Worm (Caenorhabditis elegans) whole organism, L3 larva: ENCODE data around the gene C13B9.2.

Experiments
- R02D3.7 ChIP-seq: fragments of 150-350 bp; optimal IDR thresholded peaks from 2 replicates; lab custom pipeline; 2014; ENCODE audit warnings: missing biosample characterization, missing genetic modification characterization
- ZK546.5 ChIP-seq: sonication (generic microtip); optimal IDR thresholded peaks from 2 replicates; lab custom pipeline; 2017; ENCODE audit warnings: missing biosample characterization, missing genetic modification characterization
- aly-2 ChIP-seq: fragments of 150-350 bp; optimal IDR thresholded peaks from 2 replicates; lab custom pipeline; 2014; ENCODE audit warnings: missing biosample characterization, missing genetic modification characterization
- ama-1 ChIP-seq: fragments of 150-350 bp; optimal IDR thresholded peaks from 2 replicates; lab custom pipeline; 2018
- ceh-16 ChIP-seq: sonication (generic microtip); optimal IDR thresholded peaks from 2 replicates; lab custom pipeline; 2017; ENCODE audit warnings: missing biosample characterization, missing genetic modification characterization
- ceh-82 ChIP-seq: fragments of 150-350 bp; optimal IDR thresholded peaks from 2 replicates; lab custom pipeline; 2014; ENCODE audit warnings: missing biosample characterization, missing genetic modification characterization
- ceh-9 ChIP-seq: sonication (generic microtip); optimal IDR thresholded peaks from 2 replicates; lab custom pipeline; 2018; ENCODE audit warnings: missing biosample characterization, missing genetic modification characterization
- egl-27 ChIP-seq: sonication (generic microtip); optimal IDR thresholded peaks from 4 replicates; lab custom pipeline; 2017; ENCODE audit warnings: missing biosample characterization, missing genetic modification reagents, missing genetic modification characterization
- egl-5 ChIP-seq: fragments of 150-350 bp; optimal IDR thresholded peaks from 2 replicates; lab custom pipeline; 2017; ENCODE audit warnings: missing biosample characterization, missing genetic modification reagents, missing genetic modification characterization, inconsistent platforms
- elt-2 ChIP-seq: sonication (generic microtip); optimal IDR thresholded peaks from 2 replicates; lab custom pipeline; 2016; ENCODE audit warnings: missing genetic modification reagents, mild to moderate bottlenecking, missing genetic modification characterization, missing compliant biosample characterization
- fkh-10 ChIP-seq: sonication (generic microtip); optimal IDR thresholded peaks from 2 replicates; lab custom pipeline; 2017; ENCODE audit warnings: missing biosample characterization, missing genetic modification reagents, missing genetic modification characterization
- fkh-2 ChIP-seq: fragments of 150-350 bp; optimal IDR thresholded peaks from 2 replicates; lab custom pipeline; 2014; ENCODE audit warnings: missing biosample characterization, missing genetic modification reagents, missing genetic modification characterization
- hmg-11 ChIP-seq: sonication (generic microtip); optimal IDR thresholded peaks from 2 replicates; lab custom pipeline; 2016; ENCODE audit warnings: missing genetic modification characterization, missing compliant biosample characterization
- jun-1 ChIP-seq: fragments of 150-350 bp; optimal IDR thresholded peaks from 2 replicates; lab custom pipeline; 2014; ENCODE audit warnings: missing biosample characterization, missing genetic modification reagents, missing genetic modification characterization
- lin-15B ChIP-seq: fragments of 150-350 bp; optimal IDR thresholded peaks from 2 replicates; lab custom pipeline; 2014; ENCODE audit warnings: missing biosample characterization, missing genetic modification characterization
- lin-39 ChIP-seq: fragments of 150-350 bp; optimal IDR thresholded peaks from 2 replicates; lab custom pipeline; 2018; ENCODE audit warnings: missing biosample characterization, missing genetic modification reagents, missing genetic modification characterization
- mdl-1 ChIP-seq: fragments of 150-350 bp; optimal IDR thresholded peaks from 2 replicates; lab custom pipeline; 2014; ENCODE audit warnings: missing biosample characterization, missing genetic modification characterization
- mml-1 ChIP-seq: fragments of 150-350 bp; sonication (generic microtip); optimal IDR thresholded peaks from 3 replicates; lab custom pipeline; 2014; ENCODE audit warnings: missing biosample characterization, missing genetic modification characterization
- nfya-1 ChIP-seq: sonication (generic microtip); optimal IDR thresholded peaks from 2 replicates; lab custom pipeline; 2017; ENCODE audit warnings: missing genetic modification characterization, mild to moderate bottlenecking, missing compliant biosample characterization, antibody characterized with exemption, moderate library complexity; ENCODE audit not compliant: insufficient read depth
- nhr-11 ChIP-seq: fragments of 150-350 bp; optimal IDR thresholded peaks from 2 replicates; lab custom pipeline; 2014; ENCODE audit warnings: missing biosample characterization, missing genetic modification characterization
- nhr-12 ChIP-seq: fragments of 150-350 bp; optimal IDR thresholded peaks from 2 replicates; lab custom pipeline; 2014; ENCODE audit warnings: missing biosample characterization, missing genetic modification characterization
- nhr-23 ChIP-seq: fragments of 150-350 bp; optimal IDR thresholded peaks from 2 replicates; lab custom pipeline; 2014; ENCODE audit warnings: missing biosample characterization, missing genetic modification reagents, missing genetic modification characterization
- nhr-25 ChIP-seq: sonication (generic microtip); optimal IDR thresholded peaks from 2 replicates; lab custom pipeline; 2017; ENCODE audit warnings: missing biosample characterization, missing genetic modification characterization
- nhr-28 ChIP-seq: fragments of 150-350 bp; optimal IDR thresholded peaks from 2 replicates; lab custom pipeline; 2014; ENCODE audit warnings: missing biosample characterization, missing genetic modification characterization
- nhr-43 ChIP-seq: sonication (generic microtip); optimal IDR thresholded peaks from 2 replicates; lab custom pipeline; 2016; ENCODE audit warnings: mild to moderate bottlenecking, missing genetic modification characterization, missing compliant biosample characterization; ENCODE audit not compliant: poor library complexity, severe bottlenecking
- nhr-67 ChIP-seq: fragments of 150-350 bp; optimal IDR thresholded peaks from 2 replicates; lab custom pipeline; 2014; ENCODE audit warnings: missing biosample characterization, missing genetic modification characterization
- nhr-76 ChIP-seq: fragments of 150-350 bp; sonication (generic microtip); optimal IDR thresholded peaks from 5 replicates; lab custom pipeline; 2014; ENCODE audit warnings: missing biosample characterization, missing genetic modification characterization
- nhr-77 ChIP-seq: fragments of 150-350 bp; optimal IDR thresholded peaks from 2 replicates; lab custom pipeline; 2014; ENCODE audit warnings: missing biosample characterization, missing genetic modification characterization
- pha-4 ChIP-seq: fragments of 150-350 bp; optimal IDR thresholded peaks from 2 replicates; lab custom pipeline; 2014; ENCODE audit warnings: missing biosample characterization, missing genetic modification reagents, missing genetic modification characterization
- pqm-1 ChIP-seq: fragments of 150-350 bp; optimal IDR thresholded peaks from 2 replicates; lab custom pipeline; 2017; ENCODE audit warnings: missing biosample characterization, missing genetic modification characterization, inconsistent platforms
- sea-2 ChIP-seq: fragments of 150-350 bp; sonication (generic microtip); optimal IDR thresholded peaks from 4 replicates; lab custom pipeline; 2014; ENCODE audit warnings: missing biosample characterization, missing genetic modification reagents, missing genetic modification characterization
- skn-1 ChIP-seq: fragments of 150-350 bp; optimal IDR thresholded peaks from 2 replicates; lab custom pipeline; 2014; ENCODE audit warnings: missing biosample characterization, missing genetic modification characterization
- snpc-4 ChIP-seq: fragments of 150-350 bp; optimal IDR thresholded peaks from 2 replicates; lab custom pipeline; 2014; ENCODE audit warnings: missing biosample characterization, missing genetic modification characterization
- tbx-2 ChIP-seq: sonication (generic microtip); optimal IDR thresholded peaks from 2 replicates; lab custom pipeline; 2016; ENCODE audit warnings: mild to moderate bottlenecking, missing genetic modification characterization, missing compliant biosample characterization
- unc-39 ChIP-seq: sonication (generic microtip); optimal IDR thresholded peaks from 4 replicates; lab custom pipeline; 2017; ENCODE audit warnings: missing biosample characterization, missing genetic modification characterization
- unc-62 ChIP-seq: fragments of 150-350 bp; sonication (generic microtip); optimal IDR thresholded peaks from 4 replicates; lab custom pipeline; 2014; ENCODE audit warnings: missing biosample characterization, missing genetic modification reagents, missing genetic modification characterization
- zag-1 ChIP-seq: fragments of 150-350 bp; optimal IDR thresholded peaks from 2 replicates; lab custom pipeline; 2014; ENCODE audit warnings: missing biosample characterization, missing genetic modification characterization
- ztf-4 ChIP-seq: fragments of 150-350 bp; optimal IDR thresholded peaks from 2 replicates; lab custom pipeline; 2014; ENCODE audit warnings: missing biosample characterization, missing genetic modification characterization

C13B9.2 gene

DNA sequence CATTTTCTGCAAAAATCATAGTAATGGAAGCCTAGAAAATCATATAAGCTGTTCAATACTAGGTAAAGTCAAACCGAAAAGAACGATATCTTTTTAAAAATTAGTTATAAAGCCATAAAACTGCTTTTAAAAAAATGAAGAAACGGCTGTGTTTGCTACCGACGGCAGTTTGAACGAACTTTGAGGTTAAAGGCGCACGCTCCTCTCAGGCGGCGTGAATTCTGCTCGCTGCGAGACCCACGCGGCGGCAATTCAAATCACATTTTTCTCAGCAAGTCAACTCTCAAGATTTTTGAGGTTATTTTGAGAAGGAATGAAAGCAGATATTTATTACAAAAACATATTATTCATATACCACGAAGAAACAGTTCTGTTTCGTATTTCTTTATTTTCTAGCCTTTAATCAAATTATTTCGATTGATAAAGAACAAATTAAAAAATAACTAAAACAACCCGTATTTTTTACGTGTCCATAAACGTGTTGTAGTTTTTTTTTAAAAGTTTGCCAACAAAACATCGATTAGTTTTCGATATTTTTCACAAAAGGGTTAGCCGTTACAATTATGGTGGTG, 11.9 kb upstream of the C13B9.2 start, which contains the start of the genes mdh-2 and F20H11.4 (continued):
- no peak for TF ChIP-seq nhr-76
- TF ChIP-seq mdl-1 (tag; lab: Kevin White, UChicago): no peak
- peak; percentile 66 for TF ChIP-seq skn-1 (tag; lab: Kevin White, UChicago)
- no peak for TF ChIP-seq ztf-4

DNA sequence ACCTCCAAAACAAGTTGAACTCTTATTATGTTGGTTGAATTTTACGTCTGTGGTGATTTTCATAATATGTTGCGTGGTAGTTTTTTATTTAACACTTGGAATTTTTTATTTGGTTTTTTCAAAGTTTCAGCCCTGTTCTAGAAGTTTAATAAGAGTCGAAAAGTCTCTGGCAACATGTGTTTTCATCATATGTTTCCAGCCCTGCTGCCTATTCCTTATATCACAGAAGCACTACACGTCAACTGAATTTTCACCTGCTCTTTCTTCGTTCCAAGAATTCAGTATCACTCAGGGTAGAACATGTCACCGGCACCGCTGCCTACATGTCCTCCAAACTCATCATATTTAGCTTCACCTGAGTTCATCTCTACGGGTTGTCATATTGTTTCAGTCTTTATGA, 9.5 kb upstream of the C13B9.2 start, which contains the start of gene srh-40:
Gene srh-40, plus strand, starts transcription at position 301 of the 400 bp plus-strand sequence.
- TF ChIP-seq ceh-82 (tag; lab: Kevin White, UChicago) (no peak), ceh-16 (tag; lab: Kevin White, UChicago) (no peak), zag-1 (tag; lab: Kevin White, UChicago) (no peak), nhr-77 (no peak), hmg-11 (tag; lab: Kevin White, UChicago) (no peak)
- TF ChIP-seq, all 47 proteins: peak for 0

DNA sequence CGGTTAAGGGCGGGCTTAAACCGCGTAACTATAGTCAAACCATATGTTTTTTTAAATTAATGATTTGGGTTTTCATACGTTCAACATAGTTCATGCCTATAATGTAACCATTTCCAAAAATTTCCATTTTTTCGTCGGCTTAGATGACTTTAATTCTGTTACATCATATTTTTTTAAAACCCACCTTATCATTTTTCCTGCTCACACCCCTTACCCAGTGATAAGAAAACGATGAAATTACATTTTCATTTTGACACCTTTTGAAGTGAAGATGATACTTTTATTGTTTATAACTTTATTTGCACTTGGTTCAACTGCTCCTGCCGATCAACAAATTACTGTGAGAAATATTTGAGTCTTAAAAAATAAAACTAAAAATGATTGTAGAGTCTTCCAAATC, 7.8 kb upstream of the C13B9.2 start, which contains the start of gene ctsa-4.2:
Gene ctsa-4.2, plus strand, starts transcription at position 247 of the 400 bp plus-strand sequence.
- TF ChIP-seq elt-2 (tag; lab: Kevin White, UChicago): peak; percentile 83
- peak; percentile 58 for TF ChIP-seq skn-1 (tag; lab: Kevin White, UChicago)
- TF ChIP-seq nhr-67 (tag; lab: Kevin White, UChicago): no peak
- TF ChIP-seq ZK546.5: no peak

DNA sequence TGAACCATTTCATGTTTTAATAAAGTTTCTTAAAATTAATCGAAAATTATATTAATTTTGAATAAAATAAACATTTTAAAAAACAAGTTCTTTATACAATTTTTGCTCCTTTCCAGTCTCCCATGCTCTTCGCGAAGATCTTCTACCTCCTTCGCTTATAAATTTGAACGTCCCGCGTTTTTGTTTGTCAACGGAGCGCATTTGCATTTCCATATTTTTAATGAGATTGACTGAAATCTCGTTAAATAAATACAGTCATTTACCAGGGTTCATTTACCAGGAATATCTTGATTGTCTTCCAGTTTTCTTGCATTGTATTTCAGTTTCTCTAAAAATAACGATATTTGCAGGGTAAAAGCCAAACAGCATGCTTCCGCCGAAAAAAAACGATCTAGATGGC, 5.0 kb upstream of the C13B9.2 start, which contains the start of gene cmtr-2:
Gene cmtr-2, plus strand, starts transcription at position 351 of the 400 bp plus-strand sequence.
- TF ChIP-seq ztf-4 (no peak), ama-1 (no peak), nhr-67 (tag; lab: Kevin White, UChicago) (no peak), fkh-10 (GFP tag; lab: Kevin White, UChicago) (no peak), elt-2 (tag; lab: Kevin White, UChicago) (peak; percentile 14), R02D3.7 (tag; lab: Kevin White, UChicago) (peak; percentile 17), nfya-1 (tag; lab: Kevin White, UChicago) (peak; percentile 49), lin-15B (tag; lab: Kevin White, UChicago) (peak; percentile 71), hmg-11 (tag; lab: Kevin White, UChicago) (peak; percentile 21), egl-5 (peak; percentile 52), ceh-9 (tag; lab: Kevin White, UChicago) (no peak), mml-1 (tag; lab: Kevin White, UChicago) (no peak), pha-4 (peak; percentile 71), ceh-82 (tag; lab: Kevin White, UChicago) (no peak), egl-27 (tag; lab: Kevin White, UChicago) (no peak), unc-62 (GFP tag; lab: Kevin White, UChicago) (no peak), nhr-43 (tag; lab: Kevin White, UChicago) (no peak), lin-39 (tag; lab: Kevin White, UChicago) (peak; percentile 66), sea-2 (GFP tag; lab: Kevin White, UChicago) (no peak), nhr-23 (peak; percentile 27)

DNA sequence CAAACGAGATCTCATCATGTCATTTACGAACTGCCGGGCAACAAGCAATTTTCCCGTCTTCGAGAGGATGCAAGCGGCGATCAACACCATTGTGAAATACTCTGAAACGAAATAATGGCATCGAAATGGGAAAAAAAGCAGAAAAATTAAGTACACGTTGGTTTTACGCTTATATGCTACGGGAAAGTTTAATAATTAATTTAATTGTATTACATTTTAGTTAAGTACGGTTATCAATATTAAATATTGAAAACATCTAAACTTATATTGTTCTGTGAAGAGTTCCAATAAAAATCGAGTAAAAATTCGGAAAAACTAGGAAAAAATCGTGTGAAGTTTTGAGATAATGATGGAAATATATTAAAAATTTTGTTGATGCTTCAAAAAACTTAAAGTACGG, 4.8 kb downstream of the C13B9.2 start, which contains the start of gene copd-1:
Gene copd-1, minus strand, starts transcription at position 101 of the 400 bp plus-strand sequence.
- TF ChIP-seq jun-1 (no peak), aly-2 (tag; lab: Kevin White, UChicago) (no peak)
- TF ChIP-seq, all 47 proteins: peak for 0

DNA sequence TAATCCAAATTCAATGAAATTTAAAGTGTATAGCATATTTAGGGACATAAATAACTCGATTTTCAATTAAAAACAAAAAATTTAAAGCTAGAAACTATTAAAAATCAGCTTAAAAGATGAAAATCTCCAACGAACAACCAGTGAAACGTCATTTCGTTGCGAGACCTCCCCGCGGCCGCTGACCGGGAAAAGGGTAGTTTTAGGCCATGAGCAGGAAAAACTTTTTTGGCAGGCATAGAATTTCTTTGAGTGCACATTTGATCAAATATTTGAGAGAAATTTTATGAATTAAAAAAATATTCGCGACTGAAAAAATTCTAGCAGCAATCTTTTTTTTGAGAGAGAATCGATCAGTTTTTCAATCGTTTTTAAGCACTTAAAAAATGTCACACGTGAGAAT, 5.3 kb downstream of the C13B9.2 start:
- TF ChIP-seq pqm-1 (peak; percentile 10), nhr-28 (tag; lab: Kevin White, UChicago) (no peak), fkh-2 (no peak), ZK546.5 (no peak), nhr-77 (no peak), pha-4 (peak; percentile 59), tbx-2 (tag; lab: Kevin White, UChicago) (no peak), nfya-1 (tag; lab: Kevin White, UChicago) (peak; percentile 65), egl-27 (tag; lab: Kevin White, UChicago) (no peak), ceh-9 (tag; lab: Kevin White, UChicago) (no peak), aly-2 (tag; lab: Kevin White, UChicago) (no peak), snpc-4 (tag; lab: Kevin White, UChicago) (peak; percentile 12), nhr-23 (peak; percentile 54), R02D3.7 (tag; lab: Kevin White, UChicago) (no peak), nhr-25 (tag; lab: Kevin White, UChicago) (peak; percentile 0), ama-1 (no peak), ceh-82 (tag; lab: Kevin White, UChicago) (no peak), lin-15B (tag; lab: Kevin White, UChicago) (peak; percentile 84), nhr-43 (tag; lab: Kevin White, UChicago) (peak; percentile 14), mdl-1 (tag; lab: Kevin White, UChicago) (no peak), elt-2 (tag; lab: Kevin White, UChicago) (peak; percentile 23), mml-1 (tag; lab: Kevin White, UChicago) (no peak), sea-2 (GFP tag; lab: Kevin White, UChicago) (no peak), nhr-12 (tag; lab: Kevin White, UChicago) (no peak), nhr-11 (no peak), skn-1 (tag; lab: Kevin White, UChicago) (no peak), egl-5 (no peak), unc-39 (tag; lab: Kevin White, UChicago) (no peak), hmg-11 (tag; lab: Kevin White, UChicago) (peak; percentile 77)
